Worm (Caenorhabditis elegans) whole organism, L4 larva: Measurements from ENCODE around the gene H40L08.2.

Experiments used
- F49E8.2 ChIP-seq: sonication (generic microtip); optimal IDR thresholded peaks from 2 replicates; lab custom pipeline; 2016; ENCODE audit warnings: missing compliant biosample characterization, mild to moderate bottlenecking, missing genetic modification characterization, borderline replicate concordance
- ceh-82 ChIP-seq: sonication (generic microtip); optimal IDR thresholded peaks from 2 replicates; lab custom pipeline; 2017; ENCODE audit warnings: missing biosample characterization, missing genetic modification characterization
- dmd-9 ChIP-seq: fragments of 200-800 bp; sonication (Bioruptor generic); IDR thresholded peaks from 2 replicates; pipeline ENCODE4 v1.3.6; 2022; ENCODE audit warnings: missing genetic modification reagents, missing genetic modification characterization, missing compliant biosample characterization
- gei-8 ChIP-seq: fragments of 200-800 bp; sonication (Bioruptor generic); optimal IDR thresholded peaks from 2 replicates; lab custom pipeline; 2018; ENCODE audit warnings: mild to moderate bottlenecking, missing genetic modification characterization, missing compliant biosample characterization
- madf-9 ChIP-seq: fragments of 200-800 bp; sonication (Bioruptor generic); conservative IDR thresholded peaks from 2 replicates; pipeline ENCODE4 v1.3.6; 2022; ENCODE audit warnings: missing genetic modification reagents, missing genetic modification characterization, missing compliant biosample characterization
- mep-1 ChIP-seq: fragments of 150-350 bp; sonication (generic microtip); optimal IDR thresholded peaks from 3 replicates; lab custom pipeline; 2014; ENCODE audit warnings: missing biosample characterization, missing genetic modification characterization
- nhr-76 ChIP-seq: fragments of 150-350 bp; optimal IDR thresholded peaks from 2 replicates; lab custom pipeline; 2014; ENCODE audit warnings: missing biosample characterization, missing genetic modification characterization
- pqm-1 ChIP-seq: sonication (generic microtip); optimal IDR thresholded peaks from 2 replicates; lab custom pipeline; 2017; ENCODE audit warnings: missing biosample characterization, missing genetic modification characterization
- snpc-4 ChIP-seq: fragments of 150-350 bp; optimal IDR thresholded peaks from 2 replicates; lab custom pipeline; 2014; ENCODE audit warnings: missing biosample characterization, missing genetic modification characterization
- ztf-11 ChIP-seq: fragments of 150-350 bp; optimal IDR thresholded peaks from 2 replicates; lab custom pipeline; 2014; ENCODE audit warnings: missing biosample characterization, missing genetic modification characterization

- TF ChIP-seq nhr-76 (tag; lab: Kevin White, UChicago) (no peak), dmd-9 (GFP tag; lab: Robert Waterston, UW) (no peak), madf-9 (GFP tag; lab: Robert Waterston, UW) (no peak), ceh-82 (no peak), snpc-4 (no peak), pqm-1 (tag; lab: Kevin White, UChicago) (no peak), F49E8.2 (tag; lab: Kevin White, UChicago) (no peak), mep-1 (tag; lab: Kevin White, UChicago) (no peak), ztf-11 (tag; lab: Kevin White, UChicago) (no peak), gei-8 (no peak)
Measured at ce11 chrX:15126736-15127135, 49.2 kb upstream of the H40L08.2 start.
